Fruit fly (Drosophila melanogaster): ENCODE measurements around the gene Spec2.
A peak's percentile ranks its signal among the peaks of the same experiment; 100 is the strongest.

Spec2 gene

dm6 chr3R:5573883-5574282, 50.0 kb downstream of the Spec2 start:
- no peak for TF ChIP-seq Dll (optimal IDR thresholded peaks at IDR 0.05)
- no peak for TF ChIP-seq CG8478 (optimal IDR thresholded peaks at IDR 0.05)
- no peak for TF ChIP-seq EcR (GFP tag; optimal IDR thresholded peaks at IDR 0.05)
- TF ChIP-seq usp (GFP tag; optimal IDR thresholded peaks at IDR 0.05) = no peak
- TF ChIP-seq psq (optimal IDR thresholded peaks at IDR 0.05) = no peak
- no peak for TF ChIP-seq pan (optimal IDR thresholded peaks at IDR 0.05)

dm6 chr3R:5572900-5573665, 50.8 kb downstream of the Spec2 start:
- TF ChIP-seq EcR (GFP tag; optimal IDR thresholded peaks at IDR 0.05) (peak in 1 of 2 experiments; percentile 75), psq (optimal IDR thresholded peaks at IDR 0.05) (no peak), usp (GFP tag; optimal IDR thresholded peaks at IDR 0.05) (no peak)

- TF ChIP-seq pan (optimal IDR thresholded peaks at IDR 0.05) = no peak
Observed at dm6 chr3R:5571756-5572155, 52.2 kb downstream of the Spec2 start.

- TF ChIP-seq pan (optimal IDR thresholded peaks at IDR 0.05) = no peak
Observed at dm6 chr3R:5571437-5571750, 52.5 kb downstream of the Spec2 start.

- no peak for TF ChIP-seq Dll (optimal IDR thresholded peaks at IDR 0.05)
- no peak for TF ChIP-seq psq (optimal IDR thresholded peaks at IDR 0.05)
- TF ChIP-seq EcR (GFP tag; optimal IDR thresholded peaks at IDR 0.05) = no peak
- no peak for TF ChIP-seq usp (GFP tag; optimal IDR thresholded peaks at IDR 0.05)
- no peak for TF ChIP-seq CG8478 (optimal IDR thresholded peaks at IDR 0.05)
- no peak for TF ChIP-seq pan (optimal IDR thresholded peaks at IDR 0.05)
Observed at dm6 chr3R:5570635-5571436, 53.1 kb downstream of the Spec2 start, which contains the start of gene CRMP. Gene CRMP, plus strand, starts transcription at chr3R:5571108.

- TF ChIP-seq pan (optimal IDR thresholded peaks at IDR 0.05) (no peak), EcR (GFP tag; optimal IDR thresholded peaks at IDR 0.05) (no peak), usp (GFP tag; optimal IDR thresholded peaks at IDR 0.05) (no peak), Dll (optimal IDR thresholded peaks at IDR 0.05) (no peak), psq (optimal IDR thresholded peaks at IDR 0.05) (no peak), CG8478 (optimal IDR thresholded peaks at IDR 0.05) (no peak)
Observed at dm6 chr3R:5568590-5568989, 55.3 kb downstream of the Spec2 start, which contains the start of the genes CG2931 and Rheb. Gene CG2931, minus strand, starts transcription at chr3R:5568615. Gene Rheb, plus strand, starts transcription at chr3R:5568921.
